Fruit fly (Drosophila melanogaster) whole organism, pupa: ENCODE results near the gene Mst89B.

Experiments used
- CG12605 ChIP-seq: fragments of 200-800 bp; sonication (Bioruptor generic); IDR thresholded peaks from 2 replicates; pipeline ENCODE4 v1.3.6; 2022; ENCODE audit warnings: missing biosample characterization, missing genetic modification characterization
- CG14655 ChIP-seq: fragments of 200-800 bp; sonication (Bioruptor generic); optimal IDR thresholded peaks from 3 replicates; lab custom pipeline; 2017; ENCODE audit warnings: mild to moderate bottlenecking, missing biosample characterization, missing genetic modification reagents, missing genetic modification characterization
- CG15710 ChIP-seq: fragments of 200-800 bp; sonication (Bioruptor generic); optimal IDR thresholded peaks from 2 replicates; lab custom pipeline; 2018; ENCODE audit warnings: missing biosample characterization, mild to moderate bottlenecking, missing genetic modification characterization, moderate library complexity
- CG17806 ChIP-seq: fragments of 200-800 bp; sonication (Bioruptor generic); optimal IDR thresholded peaks from 2 replicates; lab custom pipeline; 2018; ENCODE audit warnings: missing biosample characterization, mild to moderate bottlenecking, missing genetic modification characterization, moderate library complexity
- CG4496 ChIP-seq: fragments of 200-800 bp; sonication (Bioruptor generic); IDR thresholded peaks from 3 replicates; pipeline ENCODE4 v1.3.6; 2022; ENCODE audit warnings: missing biosample characterization, missing genetic modification characterization
- EcR ChIP-seq: fragments of 200-800 bp; sonication (Bioruptor generic); optimal IDR thresholded peaks from 3 replicates; lab custom pipeline; 2019; ENCODE audit warnings: missing biosample characterization, missing genetic modification characterization, mild to moderate bottlenecking, moderate library complexity, missing genetic modification reagents
- Ets98B ChIP-seq: fragments of 200-800 bp; sonication (Bioruptor generic); IDR thresholded peaks from 2 replicates; pipeline ENCODE4 v1.3.6; 2022; ENCODE audit warnings: missing biosample characterization, missing genetic modification characterization
- Pif1A ChIP-seq: fragments of 200-800 bp; sonication (Bioruptor generic); optimal IDR thresholded peaks from 3 replicates; lab custom pipeline; 2016; ENCODE audit warnings: missing biosample characterization, missing genetic modification characterization
- Pif1B ChIP-seq: fragments of 200-800 bp; sonication (Bioruptor generic); optimal IDR thresholded peaks from 3 replicates; lab custom pipeline; 2016; ENCODE audit warnings: missing biosample characterization, missing genetic modification characterization
- Snoo ChIP-seq: fragments of 200-800 bp; sonication (Bioruptor generic); optimal IDR thresholded peaks from 3 replicates; lab custom pipeline; 2017; ENCODE audit warnings: missing biosample characterization, mild to moderate bottlenecking, missing genetic modification characterization, inconsistent platforms
- fd96Ca ChIP-seq: fragments of 200-800 bp; sonication (Bioruptor generic); IDR thresholded peaks from 3 replicates; pipeline ENCODE4 v1.3.6; 2022; ENCODE audit warnings: missing biosample characterization, missing genetic modification characterization
- gl ChIP-seq: fragments of 200-800 bp; sonication (Bioruptor generic); optimal IDR thresholded peaks from 2 replicates; lab custom pipeline; 2018; ENCODE audit warnings: missing biosample characterization, mild to moderate bottlenecking, missing genetic modification characterization
- rn ChIP-seq: fragments of 200-800 bp; sonication (Bioruptor generic); IDR thresholded peaks from 2 replicates; pipeline ENCODE4 v1.3.6; 2022; ENCODE audit warnings: missing biosample characterization, missing genetic modification characterization

DNA sequence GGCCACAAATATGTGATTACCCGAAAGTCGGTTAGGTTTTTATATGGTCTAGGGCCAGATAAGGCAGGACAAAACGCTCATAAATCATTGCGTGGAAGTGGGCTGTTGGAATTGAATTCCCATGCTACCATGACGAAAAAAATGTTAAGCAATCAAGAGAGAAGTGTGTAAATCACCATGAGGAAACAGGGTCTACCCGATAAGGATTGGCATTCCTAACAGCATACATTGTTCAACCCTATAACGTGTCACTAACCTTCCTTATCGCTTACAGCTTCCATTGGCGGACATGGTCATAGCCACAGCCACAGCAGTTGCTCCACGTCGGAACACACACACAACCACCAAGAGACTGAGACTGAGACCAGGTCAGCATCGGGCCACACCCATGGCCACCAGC, 41.2 kb downstream of the Mst89B start:
- TF ChIP-seq Snoo (no peak), Pif1B (no peak), fd96Ca (no peak), CG14655 (GFP tag; lab: Kevin White, UChicago) (no peak), CG4496 (GFP tag; lab: Robert Waterston, UW) (no peak), CG12605 (GFP tag; lab: Robert Waterston, UW) (no peak), EcR (peak; percentile 69), CG17806 (tag; lab: Kevin White, UChicago) (no peak), CG15710 (tag; lab: Kevin White, UChicago) (no peak), gl (tag; lab: Kevin White, UChicago) (no peak), Ets98B (no peak), rn (GFP tag; lab: Robert Waterston, UW) (no peak), Pif1A (GFP tag; lab: Kevin White, UChicago) (no peak)
